Worm (Caenorhabditis elegans) whole organism, midembryonic: ENCODE data around the gene hpr-17.

ENCODE experiments used
- cog-1 ChIP-seq: sonication (generic microtip); optimal IDR thresholded peaks from 2 replicates; lab custom pipeline; 2016; ENCODE audit warnings: missing genetic modification characterization, missing compliant biosample characterization
- flt-1 ChIP-seq: fragments of 200-800 bp; sonication (Bioruptor generic); IDR thresholded peaks from 2 replicates; pipeline ENCODE4 v1.3.6; 2022; ENCODE audit warnings: missing genetic modification characterization, missing compliant biosample characterization
- ref-1 ChIP-seq: fragments of 200-800 bp; sonication (Bioruptor generic); conservative IDR thresholded peaks from 2 replicates; pipeline ENCODE4 v1.3.6; 2022; ENCODE audit warnings: missing genetic modification reagents, missing genetic modification characterization, missing compliant biosample characterization
- tab-1 ChIP-seq: fragments of 200-800 bp; sonication (Bioruptor generic); IDR thresholded peaks from 2 replicates; pipeline ENCODE4 v1.3.6; 2022; ENCODE audit warnings: missing genetic modification characterization, missing compliant biosample characterization
- ztf-23 ChIP-seq: fragments of 200-800 bp; sonication (Bioruptor generic); IDR thresholded peaks from 2 replicates; pipeline ENCODE4 v1.3.6; 2022; ENCODE audit warnings: missing genetic modification reagents, missing genetic modification characterization, missing compliant biosample characterization
- ztf-29 ChIP-seq: fragments of 200-800 bp; sonication (Bioruptor generic); IDR thresholded peaks from 2 replicates; pipeline ENCODE4 v1.3.6; 2022; ENCODE audit warnings: missing genetic modification reagents, missing genetic modification characterization, missing compliant biosample characterization

DNA sequence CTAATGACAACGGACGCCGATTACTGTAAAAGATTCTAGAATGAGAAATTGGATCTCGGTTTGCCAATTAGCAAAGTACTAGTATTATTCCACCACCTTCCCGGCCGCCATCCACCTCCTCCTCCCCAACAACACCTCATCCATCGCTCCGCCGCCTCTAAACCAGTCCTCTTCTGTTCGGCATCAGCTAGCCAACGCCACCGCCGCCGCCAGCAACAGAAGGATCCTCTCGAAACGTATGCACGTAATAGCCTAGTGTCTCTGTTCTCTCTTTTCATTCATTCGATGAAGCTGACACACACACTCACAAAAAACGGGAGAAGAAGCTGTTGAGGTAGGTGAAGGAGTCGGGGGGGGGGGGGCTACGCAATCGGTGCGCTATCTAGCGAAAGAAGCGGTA, 13.8 kb upstream of the hpr-17 start:
- TF ChIP-seq flt-1 (GFP tag; lab: Robert Waterston, UW) (no peak), ref-1 (GFP tag; lab: Robert Waterston, UW) (no peak), ztf-23 (no peak), ztf-29 (GFP tag; lab: Robert Waterston, UW) (no peak), cog-1 (tag; lab: Kevin White, UChicago) (no peak), tab-1 (GFP tag; lab: Robert Waterston, UW) (no peak)
